Fruit fly (Drosophila melanogaster): Measurements from ENCODE around the gene CG15561.

CG15561 gene

dm6 chr3R:31213227-31213626 is 2.5 kb downstream of the CG15561 start, which contains the start of the genes Zwilch and CG1542 (continued):
- TF ChIP-seq Ets97D (GFP tag; optimal IDR thresholded peaks at IDR 0.05) (peak; percentile 76), zen2 (GFP tag; IDR thresholded peaks at IDR 0.05; ENCODE audit: partially characterized antibody) (peak; percentile 77; the same call in 2 of the 3 replicates), kni (GFP tag; optimal IDR thresholded peaks at IDR 0.05) (peak; percentile 25), CG15479 (GFP tag; optimal IDR thresholded peaks at IDR 0.05) (no peak), MBD-R2 (GFP tag; IDR thresholded peaks at IDR 0.05) (peak; percentile 91), trem (tag; optimal IDR thresholded peaks at IDR 0.05) (peak; percentile 78), Stat92E (GFP tag; optimal IDR thresholded peaks at IDR 0.05) (peak in 1 of 3 experiments; percentile 23), CG10321 (GFP tag; IDR thresholded peaks at IDR 0.05) (no peak), Hsf (GFP tag; optimal IDR thresholded peaks at IDR 0.05) (peak; percentile 14), CG3838 (GFP tag; optimal IDR thresholded peaks at IDR 0.05) (peak; percentile 80), Hand (GFP tag; optimal IDR thresholded peaks at IDR 0.05) (no peak), ranshi (GFP tag; IDR thresholded peaks at IDR 0.05) (no peak), gfzf (GFP tag; optimal IDR thresholded peaks at IDR 0.05) (peak; percentile 92), CkIIα-i1 (GFP tag; IDR thresholded peaks at IDR 0.05) (no peak), chinmo (GFP tag; IDR thresholded peaks at IDR 0.05; ENCODE audit: partially characterized antibody) (peak; percentile 88; the same call in 3 of the 4 replicates), Rfx (GFP tag; IDR thresholded peaks at IDR 0.05) (0 out of 2 replicates have a peak, but pooled peaks have one; percentile 33), hbn (GFP tag; IDR thresholded peaks at IDR 0.05; ENCODE audit: partially characterized antibody) (peak; percentile 78), CG9797 (GFP tag; optimal IDR thresholded peaks at IDR 0.05) (peak; percentile 98), cad (GFP tag; optimal IDR thresholded peaks at IDR 0.05) (peak; percentile 12), CHES-1-like (GFP tag; optimal IDR thresholded peaks at IDR 0.05) (peak; percentile 9), ems (GFP tag; optimal IDR thresholded peaks at IDR 0.05) (no peak), Bgb (GFP tag; IDR thresholded peaks at IDR 0.05; ENCODE audit: partially characterized antibody) (peak; percentile 87), Opbp (GFP tag; IDR thresholded peaks at IDR 0.05; ENCODE audit: partially characterized antibody) (peak; percentile 81), ci (GFP tag; IDR thresholded peaks at IDR 0.05) (0 out of 3 replicates have a peak, but pooled peaks have one; percentile 58), CG34224 (GFP tag; IDR thresholded peaks at IDR 0.05; ENCODE audit: partially characterized antibody) (peak; percentile 74), Hr3 (GFP tag; optimal IDR thresholded peaks at IDR 0.05) (no peak), Abd-B (GFP tag; optimal IDR thresholded peaks at IDR 0.05) (peak; percentile 45), CG2116 (GFP tag; optimal IDR thresholded peaks at IDR 0.05) (peak; percentile 90), HmgD (GFP tag; optimal IDR thresholded peaks at IDR 0.05) (peak; percentile 64), CG14710 (tag; optimal IDR thresholded peaks at IDR 0.05) (peak; percentile 63), HmgZ (tag; optimal IDR thresholded peaks at IDR 0.05) (peak; percentile 66), hb (GFP tag; IDR thresholded peaks at IDR 0.05; ENCODE audit: partially characterized antibody) (peak; percentile 75; the same call in 2 of the 3 replicates), Doc3 (GFP tag; IDR thresholded peaks at IDR 0.05; ENCODE audit: partially characterized antibody) (peak; percentile 43), MESR4 (GFP tag; optimal IDR thresholded peaks at IDR 0.05) (peak; percentile 66), ERR (GFP tag; optimal IDR thresholded peaks at IDR 0.05) (no peak), CG12659 (GFP tag; optimal IDR thresholded peaks at IDR 0.05) (peak; percentile 62), H15 (GFP tag; IDR thresholded peaks at IDR 0.05) (no peak), ewg (GFP tag; optimal IDR thresholded peaks at IDR 0.05) (no peak), lilli (GFP tag; optimal IDR thresholded peaks at IDR 0.05) (no peak), CG7963 (GFP tag; IDR thresholded peaks at IDR 0.05; ENCODE audit: partially characterized antibody) (peak; percentile 74), bbx (GFP tag; IDR thresholded peaks at IDR 0.05; ENCODE audit: partially characterized antibody) (peak; percentile 83), bcd (GFP tag; optimal IDR thresholded peaks at IDR 0.05) (no peak), CoRest (tag; optimal IDR thresholded peaks at IDR 0.05) (peak; percentile 25), sens (GFP tag) (peak; percentile 78), CG6791 (GFP tag; IDR thresholded peaks at IDR 0.05; ENCODE audit: partially characterized antibody) (peak; percentile 77), CG14050 (GFP tag; IDR thresholded peaks at IDR 0.05) (no peak), Dref (GFP tag; IDR thresholded peaks at IDR 0.05) (peak; percentile 96), Dll (GFP tag; IDR thresholded peaks at IDR 0.05; ENCODE audit: partially characterized antibody) (peak; percentile 78), YL-1 (GFP tag; optimal IDR thresholded peaks at IDR 0.05) (peak; percentile 88)
